Worm (Caenorhabditis elegans) whole organism, late embryonic: ENCODE results near the gene thoc-1.

ENCODE experiments used
- C08G9.2 ChIP-seq: sonication (generic microtip); optimal IDR thresholded peaks from 2 replicates; lab custom pipeline; 2016; ENCODE audit warnings: mild to moderate bottlenecking, missing genetic modification characterization, moderate library complexity, missing compliant biosample characterization
- Y22D7AL.16 ChIP-seq: sonication (generic microtip); optimal IDR thresholded peaks from 2 replicates; lab custom pipeline; 2016; ENCODE audit warnings: missing genetic modification characterization, missing compliant biosample characterization
- ama-1 ChIP-seq: fragments of 150-350 bp; optimal IDR thresholded peaks from 2 replicates; lab custom pipeline; 2014
- ceh-19 ChIP-seq: fragments of 200-800 bp; sonication (Bioruptor generic); optimal IDR thresholded peaks from 2 replicates; lab custom pipeline; 2018; ENCODE audit warnings: mild to moderate bottlenecking, missing genetic modification characterization, missing compliant biosample characterization
- ceh-2 ChIP-seq: sonication (generic microtip); optimal IDR thresholded peaks from 2 replicates; lab custom pipeline; 2016; ENCODE audit warnings: missing genotype, missing genetic modification characterization, missing compliant biosample characterization
- ceh-24 ChIP-seq: sonication (generic microtip); optimal IDR thresholded peaks from 2 replicates; lab custom pipeline; 2016; ENCODE audit warnings: mild to moderate bottlenecking, missing genetic modification characterization, missing compliant biosample characterization
- ceh-48 ChIP-seq: sonication (generic microtip); optimal IDR thresholded peaks from 2 replicates; lab custom pipeline; 2016; ENCODE audit warnings: missing genetic modification characterization, inconsistent platforms, missing compliant biosample characterization
- dmd-4 ChIP-seq: sonication (generic microtip); optimal IDR thresholded peaks from 2 replicates; lab custom pipeline; 2016; ENCODE audit warnings: borderline replicate concordance, missing genetic modification characterization, missing compliant biosample characterization
- dve-1 ChIP-seq: sonication (generic microtip); optimal IDR thresholded peaks from 2 replicates; lab custom pipeline; 2017; ENCODE audit warnings: antibody characterized with exemption, mild to moderate bottlenecking, missing genetic modification characterization, missing compliant biosample characterization
- elt-4 ChIP-seq: sonication (generic microtip); optimal IDR thresholded peaks from 2 replicates; lab custom pipeline; 2016; ENCODE audit warnings: missing genetic modification characterization, missing compliant biosample characterization
- eyg-1 ChIP-seq: sonication (generic microtip); optimal IDR thresholded peaks from 2 replicates; lab custom pipeline; 2016; ENCODE audit warnings: missing genotype, missing genetic modification characterization, missing compliant biosample characterization
- fax-1 ChIP-seq: sonication (generic microtip); optimal IDR thresholded peaks from 2 replicates; lab custom pipeline; 2016; ENCODE audit warnings: missing genotype, missing genetic modification characterization, missing compliant biosample characterization
- fkh-6 ChIP-seq: sonication (generic microtip); optimal IDR thresholded peaks from 2 replicates; lab custom pipeline; 2016; ENCODE audit warnings: missing genetic modification characterization, missing compliant biosample characterization
- gmeb-2 ChIP-seq: sonication (generic microtip); optimal IDR thresholded peaks from 2 replicates; lab custom pipeline; 2016; ENCODE audit warnings: missing genetic modification characterization, inconsistent platforms, missing compliant biosample characterization
- hlh-13 ChIP-seq: fragments of 200-800 bp; sonication (Bioruptor generic); optimal IDR thresholded peaks from 2 replicates; lab custom pipeline; 2018; ENCODE audit warnings: mild to moderate bottlenecking, missing genetic modification characterization, missing compliant biosample characterization
- hlh-15 ChIP-seq: sonication (generic microtip); optimal IDR thresholded peaks from 2 replicates; lab custom pipeline; 2016; ENCODE audit warnings: missing genetic modification characterization, missing compliant biosample characterization
- hlh-6 ChIP-seq: sonication (generic microtip); optimal IDR thresholded peaks from 2 replicates; lab custom pipeline; 2016; ENCODE audit warnings: missing genotype, missing genetic modification characterization, missing compliant biosample characterization
- hlh-8 ChIP-seq: sonication (generic microtip); optimal IDR thresholded peaks from 2 replicates; lab custom pipeline; 2016; ENCODE audit warnings: missing genotype, missing genetic modification characterization, missing compliant biosample characterization
- lim-6 ChIP-seq: sonication (generic microtip); optimal IDR thresholded peaks from 2 replicates; lab custom pipeline; 2016; ENCODE audit warnings: missing genetic modification characterization, missing compliant biosample characterization
- madf-2 ChIP-seq: sonication (generic microtip); optimal IDR thresholded peaks from 2 replicates; lab custom pipeline; 2017; ENCODE audit warnings: missing genetic modification characterization, missing compliant biosample characterization
- mec-3 ChIP-seq: sonication (generic microtip); optimal IDR thresholded peaks from 2 replicates; lab custom pipeline; 2016; ENCODE audit warnings: borderline replicate concordance, missing genetic modification characterization, missing compliant biosample characterization
- nfya-1 ChIP-seq: sonication (generic microtip); optimal IDR thresholded peaks from 2 replicates; lab custom pipeline; 2017; ENCODE audit warnings: missing genetic modification characterization, mild to moderate bottlenecking, missing compliant biosample characterization, antibody characterized with exemption, moderate library complexity
- nhr-232 ChIP-seq: sonication (generic microtip); optimal IDR thresholded peaks from 2 replicates; lab custom pipeline; 2016; ENCODE audit warnings: missing genetic modification characterization, missing compliant biosample characterization
- npax-4 ChIP-seq: sonication (generic microtip); optimal IDR thresholded peaks from 2 replicates; lab custom pipeline; 2016; ENCODE audit warnings: missing genetic modification characterization, missing compliant biosample characterization
- odd-2 ChIP-seq: sonication (generic microtip); optimal IDR thresholded peaks from 2 replicates; lab custom pipeline; 2017; ENCODE audit warnings: antibody characterized with exemption, mild to moderate bottlenecking, missing genetic modification characterization, missing compliant biosample characterization
- pag-3 ChIP-seq: sonication (generic microtip); optimal IDR thresholded peaks from 2 replicates; lab custom pipeline; 2016; ENCODE audit warnings: missing compliant biosample characterization, missing genetic modification characterization, borderline replicate concordance
- pax-1 ChIP-seq: fragments of 150-350 bp; optimal IDR thresholded peaks from 2 replicates; lab custom pipeline; 2014; ENCODE audit warnings: missing biosample characterization, missing genetic modification characterization
- pqm-1 ChIP-seq: sonication (generic microtip); optimal IDR thresholded peaks from 2 replicates; lab custom pipeline; 2016; ENCODE audit warnings: missing genetic modification characterization, missing compliant biosample characterization
- pros-1 ChIP-seq: fragments of 150-350 bp; optimal IDR thresholded peaks from 2 replicates; lab custom pipeline; 2014; ENCODE audit warnings: missing biosample characterization, missing genetic modification reagents, missing genetic modification characterization
- sdc-2 ChIP-seq: sonication (generic microtip); optimal IDR thresholded peaks from 2 replicates; lab custom pipeline; 2016; ENCODE audit warnings: missing genotype, missing genetic modification characterization, missing compliant biosample characterization
- syd-9 ChIP-seq: sonication (generic microtip); optimal IDR thresholded peaks from 2 replicates; lab custom pipeline; 2016; ENCODE audit warnings: mild to moderate bottlenecking, missing genetic modification characterization, moderate library complexity, missing compliant biosample characterization
- tbx-7 ChIP-seq: sonication (generic microtip); optimal IDR thresholded peaks from 2 replicates; lab custom pipeline; 2016; ENCODE audit warnings: missing genotype, missing genetic modification characterization, missing compliant biosample characterization
- ttx-3 ChIP-seq: sonication (generic microtip); optimal IDR thresholded peaks from 2 replicates; lab custom pipeline; 2016; ENCODE audit warnings: missing genetic modification reagents, missing genetic modification characterization, missing compliant biosample characterization
- unc-55 ChIP-seq: sonication (generic microtip); optimal IDR thresholded peaks from 2 replicates; lab custom pipeline; 2017; ENCODE audit warnings: missing biosample characterization, missing genetic modification reagents, missing genetic modification characterization
- unc-86 ChIP-seq: sonication (generic microtip); optimal IDR thresholded peaks from 2 replicates; lab custom pipeline; 2016; ENCODE audit warnings: missing genetic modification characterization, missing compliant biosample characterization
- zip-5 ChIP-seq: sonication (generic microtip); optimal IDR thresholded peaks from 2 replicates; lab custom pipeline; 2016; ENCODE audit warnings: missing genetic modification characterization, missing compliant biosample characterization

The thoc-1 gene

DNA sequence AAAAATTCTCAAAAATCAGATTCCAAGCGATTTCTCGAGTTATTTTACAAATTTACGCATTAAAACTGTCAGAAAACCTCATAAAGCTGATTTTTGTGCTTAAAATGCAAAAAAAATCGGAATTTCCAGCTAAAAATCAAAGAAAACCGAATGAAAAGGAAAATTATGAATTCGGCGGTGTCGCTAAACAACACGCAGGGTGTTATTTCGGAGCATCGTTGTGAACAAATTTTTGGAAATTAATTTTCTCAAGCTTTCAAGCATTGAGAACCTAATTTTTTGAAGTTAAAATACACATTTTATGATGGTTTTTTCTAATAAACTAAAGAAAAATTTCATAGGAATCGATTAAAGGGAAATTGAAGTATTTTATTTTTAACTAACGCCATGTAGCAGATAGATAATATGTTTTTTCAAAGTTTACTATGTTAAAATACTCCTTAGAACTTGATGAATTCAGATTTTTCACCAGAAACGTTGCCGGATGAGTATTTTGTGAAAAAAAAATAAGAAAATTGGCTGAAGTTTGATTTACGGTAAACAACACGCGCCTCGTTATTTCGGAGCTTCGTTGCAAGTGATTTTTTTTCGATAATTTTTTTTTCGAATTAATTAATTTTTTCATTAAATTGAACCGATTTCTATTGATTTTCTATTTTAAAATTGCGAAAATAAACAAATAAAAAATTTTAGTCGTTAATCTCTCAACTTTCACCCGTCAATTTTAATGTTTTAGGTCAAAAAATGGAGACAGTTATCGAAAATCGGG is at the start of gene thoc-1:
Gene thoc-1, plus strand, starts transcription at position 737 of the 769 bp plus-strand sequence.
- TF ChIP-seq dve-1 (tag; lab: Kevin White, UChicago) = no peak
- no peak for TF ChIP-seq madf-2 (tag; lab: Kevin White, UChicago)
- TF ChIP-seq dmd-4 (tag; lab: Kevin White, UChicago) = no peak
- TF ChIP-seq unc-55 (GFP tag; lab: Kevin White, UChicago) = no peak
- no peak for TF ChIP-seq ama-1 (lab: Kevin White, UChicago)
- no peak for TF ChIP-seq gmeb-2 (tag; lab: Kevin White, UChicago)
- no peak for TF ChIP-seq unc-86 (tag; lab: Kevin White, UChicago)
- no peak for TF ChIP-seq pros-1 (tag; lab: Kevin White, UChicago)
- no peak for TF ChIP-seq fax-1
- no peak for TF ChIP-seq lim-6 (tag; lab: Kevin White, UChicago)
- TF ChIP-seq hlh-6 (tag; lab: Kevin White, UChicago) = no peak
- TF ChIP-seq elt-4 (tag; lab: Kevin White, UChicago) = no peak
- no peak for TF ChIP-seq hlh-8 (tag; lab: Kevin White, UChicago)
- TF ChIP-seq odd-2 (tag; lab: Kevin White, UChicago) = no peak
- no peak for TF ChIP-seq ceh-24 (tag; lab: Kevin White, UChicago)
- no peak for TF ChIP-seq pag-3
- TF ChIP-seq pqm-1 (tag; lab: Kevin White, UChicago) = no peak

DNA sequence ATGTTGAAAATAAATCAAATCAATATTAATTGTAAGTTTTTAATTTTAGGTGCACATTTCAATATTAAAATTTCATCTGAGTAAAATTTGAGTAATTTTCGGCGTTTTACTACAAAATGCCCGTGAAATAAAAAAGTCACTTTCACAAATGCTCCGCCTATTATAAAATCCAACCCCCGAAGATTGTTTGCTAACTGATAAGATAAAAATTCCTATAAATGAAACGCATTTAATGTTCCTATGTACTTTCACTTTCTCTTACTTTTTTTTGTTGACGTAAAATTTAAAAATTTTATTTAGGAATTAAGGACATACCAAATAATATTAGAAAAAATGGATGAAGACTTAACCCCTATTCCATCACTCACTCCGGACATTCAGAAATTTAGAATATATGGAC is 43.5 kb upstream of the thoc-1 start, which contains the start of gene sdz-24:
Gene sdz-24, plus strand, starts transcription at position 301 of the 400 bp plus-strand sequence.
- TF ChIP-seq tbx-7 (tag; lab: Kevin White, UChicago) (no peak), fax-1 (no peak), fkh-6 (tag; lab: Kevin White, UChicago) (no peak), ceh-48 (tag; lab: Kevin White, UChicago) (no peak), unc-86 (tag; lab: Kevin White, UChicago) (no peak)

DNA sequence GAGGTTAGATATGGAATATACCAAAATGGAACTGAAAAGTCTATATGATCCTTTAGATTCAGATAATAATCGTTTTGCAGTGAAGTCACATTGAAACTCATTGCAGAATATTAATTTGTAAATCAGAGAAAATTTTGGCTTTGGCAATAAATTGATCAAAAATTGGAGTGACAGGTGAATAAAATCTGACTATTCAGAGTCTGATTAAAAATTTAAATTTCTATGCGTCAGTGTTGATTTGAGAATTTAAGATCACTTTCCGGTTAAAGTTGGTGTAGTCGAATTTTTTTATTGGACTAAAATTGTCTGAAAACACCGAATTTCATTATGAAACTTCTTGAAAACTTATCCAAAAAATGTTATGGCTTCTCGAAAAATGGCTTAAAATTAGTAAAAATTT is 40.2 kb upstream of the thoc-1 start, which contains the start of gene sri-45:
Gene sri-45, minus strand, starts transcription at position 101 of the 400 bp plus-strand sequence.
- TF ChIP-seq mec-3 (tag; lab: Kevin White, UChicago) (no peak), npax-4 (tag; lab: Kevin White, UChicago) (no peak), C08G9.2 (no peak), lim-6 (tag; lab: Kevin White, UChicago) (no peak), pax-1 (tag; lab: Kevin White, UChicago) (no peak)

DNA sequence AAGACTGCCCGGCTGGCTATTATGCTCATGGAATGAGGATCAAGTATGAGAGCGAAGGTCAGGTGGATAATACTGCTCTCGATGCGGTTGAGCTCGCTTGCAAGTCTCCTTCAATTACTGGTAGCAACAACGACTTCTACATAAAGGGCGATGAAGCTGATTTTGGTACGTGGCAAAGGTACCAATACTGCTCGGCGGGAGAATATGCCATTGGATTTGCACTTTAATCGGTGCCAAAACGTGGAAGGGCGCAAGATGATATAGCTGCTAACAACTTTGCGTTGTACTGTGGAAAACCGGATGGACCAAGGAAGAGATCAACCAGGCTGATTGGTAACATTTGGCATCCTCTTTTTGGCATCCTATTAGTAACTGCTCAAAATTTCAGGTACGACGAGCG is 34.0 kb upstream of the thoc-1 start:
- no peak for TF ChIP-seq odd-2 (tag; lab: Kevin White, UChicago)
- no peak for TF ChIP-seq pag-3
- no peak for TF ChIP-seq tbx-7 (tag; lab: Kevin White, UChicago)
- TF ChIP-seq ceh-19 (GFP tag; lab: Kevin White, UChicago) = no peak
- TF ChIP-seq ceh-2 (tag; lab: Kevin White, UChicago) = no peak
- TF ChIP-seq eyg-1 (tag; lab: Kevin White, UChicago) = no peak
- no peak for TF ChIP-seq sdc-2 (tag; lab: Kevin White, UChicago)
- TF ChIP-seq hlh-15 (tag; lab: Kevin White, UChicago) = no peak
- no peak for TF ChIP-seq fax-1
- TF ChIP-seq ttx-3 (tag; lab: Kevin White, UChicago) = no peak
- TF ChIP-seq syd-9 (tag; lab: Kevin White, UChicago) = no peak
- TF ChIP-seq nhr-232 (tag; lab: Kevin White, UChicago) = no peak
- no peak for TF ChIP-seq ceh-48 (tag; lab: Kevin White, UChicago)
- TF ChIP-seq pqm-1 (tag; lab: Kevin White, UChicago) = no peak

DNA sequence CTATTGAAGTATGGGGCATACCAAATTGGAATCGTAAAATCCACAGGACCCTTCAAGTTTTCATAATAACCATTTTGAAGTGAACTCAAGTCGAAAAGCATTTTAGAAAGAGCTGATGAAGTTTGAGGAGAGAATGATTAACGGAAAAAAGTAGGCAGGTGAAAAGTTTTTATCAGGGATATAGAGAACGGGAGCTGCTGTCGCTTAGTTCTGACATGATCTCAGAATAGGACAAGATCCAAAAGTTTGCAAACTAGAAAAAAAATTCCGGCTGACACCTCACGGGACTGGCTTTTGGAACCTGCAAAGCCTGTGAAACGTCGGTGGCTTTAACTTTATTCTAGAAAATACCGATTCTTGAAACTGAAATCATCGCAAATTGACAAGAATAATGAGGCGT is 30.9 kb upstream of the thoc-1 start, which contains the start of gene sri-46:
Gene sri-46, minus strand, starts transcription at position 101 of the 400 bp plus-strand sequence.
- TF ChIP-seq npax-4 (tag; lab: Kevin White, UChicago) (no peak), nfya-1 (tag; lab: Kevin White, UChicago) (no peak), hlh-6 (tag; lab: Kevin White, UChicago) (no peak), syd-9 (tag; lab: Kevin White, UChicago) (no peak), Y22D7AL.16 (tag; lab: Kevin White, UChicago) (no peak), ceh-19 (GFP tag; lab: Kevin White, UChicago) (no peak), pqm-1 (tag; lab: Kevin White, UChicago) (no peak), zip-5 (tag; lab: Kevin White, UChicago) (no peak), fkh-6 (tag; lab: Kevin White, UChicago) (no peak), hlh-13 (GFP tag; lab: Kevin White, UChicago) (no peak), madf-2 (tag; lab: Kevin White, UChicago) (no peak), odd-2 (tag; lab: Kevin White, UChicago) (no peak)
